Worm (Caenorhabditis elegans): Measurements from ENCODE around the gene crh-1.

DNA sequence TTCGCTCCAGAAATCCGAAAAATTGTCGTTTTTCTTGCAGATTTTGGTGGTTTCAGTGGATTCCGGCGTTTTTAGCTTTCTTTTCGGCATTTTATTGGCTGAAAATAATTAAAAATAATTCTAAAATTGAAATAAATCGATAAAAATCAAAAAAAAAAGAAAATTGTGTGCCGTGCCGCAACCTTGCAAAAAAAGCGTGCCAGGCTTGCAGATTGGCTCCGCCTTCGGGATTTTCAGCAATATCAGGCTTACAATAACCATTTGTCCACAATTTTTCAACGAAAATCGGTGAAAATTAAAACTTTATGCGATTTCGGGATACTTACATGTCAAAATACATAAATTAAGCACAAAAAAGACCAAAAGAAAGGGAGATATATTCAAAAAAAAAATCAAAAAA lies 61.0 kb downstream of the crh-1 start, which contains the start of gene Y41C4A.9:
- no peak for TF ChIP-seq him-1 (tag; optimal IDR thresholded peaks at IDR 0.05)
- no peak for TF ChIP-seq W03F9.2 (tag; optimal IDR thresholded peaks at IDR 0.05)
- TF ChIP-seq dao-5 (tag; optimal IDR thresholded peaks at IDR 0.05) = no peak

Data from whole organism, L4/young adult.